Fruit fly (Drosophila melanogaster) whole organism, embryonic: Measurements from ENCODE around the gene CG42240.

Experiments used
- CG2202 ChIP-seq: fragments of 200-800 bp; sonication (Bioruptor generic); optimal IDR thresholded peaks from 2 replicates; lab custom pipeline; 2018; ENCODE audit warnings: missing biosample characterization, mild to moderate bottlenecking, missing genetic modification characterization
- CG3726 ChIP-seq: fragments of 200-800 bp; sonication (Bioruptor generic); IDR thresholded peaks from 3 replicates; pipeline ENCODE4, ENCODE4 v1.3.6; 2022; ENCODE audit warnings: missing biosample characterization, missing genetic modification characterization
- CG6254 ChIP-seq: fragments of 200-800 bp; sonication (Bioruptor generic); optimal IDR thresholded peaks from 3 replicates; lab custom pipeline; 2017; ENCODE audit warnings: mild to moderate bottlenecking, missing biosample characterization, missing genetic modification reagents, missing genetic modification characterization
- hb ChIP-seq: fragments of 200-800 bp; sonication (Bioruptor generic); IDR thresholded peaks from 3 replicates; pipeline ENCODE4 v1.3.6; 2022; ENCODE audit warnings: missing biosample characterization, missing genetic modification characterization; ENCODE audit not compliant: partially characterized antibody
- lmd ChIP-seq: fragments of 200-800 bp; sonication (Bioruptor generic); IDR thresholded peaks from 2 replicates; pipeline ENCODE4 v1.3.6; 2022; ENCODE audit warnings: missing biosample characterization, missing genetic modification characterization

DNA sequence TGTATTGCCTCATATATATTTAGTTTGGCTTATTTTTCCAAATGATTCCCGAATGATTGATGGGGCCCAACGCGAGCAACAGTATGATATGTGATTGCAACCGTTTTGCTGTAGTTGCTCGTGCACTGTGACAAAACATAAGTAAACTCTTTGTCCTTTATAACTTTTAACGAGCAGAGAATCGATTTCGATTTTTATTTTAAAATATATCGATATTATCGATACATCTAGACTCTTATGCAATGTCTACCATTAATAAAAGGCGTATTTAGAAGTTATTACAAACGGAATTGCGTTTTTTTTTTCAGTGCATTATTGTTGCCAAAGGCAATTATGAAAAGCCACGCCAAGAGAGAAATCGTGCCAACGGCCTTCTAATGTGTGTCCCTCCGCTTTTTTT is 15.1 kb upstream of the CG42240 start:
- TF ChIP-seq CG3726 (GFP tag; lab: Robert Waterston, UW) (no peak), CG6254 (GFP tag; lab: Kevin White, UChicago) (no peak), lmd (GFP tag; lab: Robert Waterston, UW) (no peak), hb (GFP tag; lab: Robert Waterston, UW) (no peak), CG2202 (no peak)
